Worm (Caenorhabditis elegans): ENCODE measurements around the gene cyld-1.

cyld-1 gene

DNA sequence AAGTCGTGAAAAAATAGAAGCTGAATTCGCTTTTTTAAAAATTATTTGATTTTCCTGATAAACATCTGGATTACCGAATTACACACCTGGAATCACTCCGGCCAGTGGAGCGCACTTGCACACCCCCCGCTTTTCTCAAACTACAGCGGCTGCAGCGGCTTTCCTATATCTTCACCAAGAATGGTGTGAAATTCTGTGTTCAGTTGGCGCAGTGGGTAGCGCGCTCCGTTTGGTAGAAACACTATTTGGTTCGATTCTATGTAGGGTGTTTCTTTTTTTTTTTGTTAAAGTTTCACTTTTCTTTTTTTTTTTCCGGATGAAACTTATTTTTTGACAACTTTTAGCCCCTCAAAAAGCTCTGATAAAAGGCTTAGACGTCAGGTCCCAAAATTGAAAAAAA is 61.3 kb downstream of the cyld-1 start:
- TF ChIP-seq hlh-8 (tag; optimal IDR thresholded peaks at IDR 0.05) (peak; percentile 8), sox-2 (GFP tag; IDR thresholded peaks at IDR 0.05) (peak; percentile 31; the same call in 1 of the 2 replicates)
